Fruit fly (Drosophila melanogaster) whole organism, prepupa: ENCODE data around the gene CG1635.

ENCODE experiments used
- CG11294 ChIP-seq: fragments of 200-800 bp; sonication (Bioruptor generic); IDR thresholded peaks from 2 replicates; pipeline ENCODE4 v1.3.6; 2022; ENCODE audit warnings: missing biosample characterization, missing genetic modification characterization
- acj6 ChIP-seq: fragments of 200-800 bp; sonication (Bioruptor generic); optimal IDR thresholded peaks from 3 replicates; lab custom pipeline; 2016; ENCODE audit warnings: missing biosample characterization, missing genetic modification characterization
- cyc ChIP-seq: fragments of 200-800 bp; sonication (Bioruptor generic); optimal IDR thresholded peaks from 3 replicates; lab custom pipeline; 2016; ENCODE audit warnings: missing biosample characterization, missing genetic modification characterization

DNA sequence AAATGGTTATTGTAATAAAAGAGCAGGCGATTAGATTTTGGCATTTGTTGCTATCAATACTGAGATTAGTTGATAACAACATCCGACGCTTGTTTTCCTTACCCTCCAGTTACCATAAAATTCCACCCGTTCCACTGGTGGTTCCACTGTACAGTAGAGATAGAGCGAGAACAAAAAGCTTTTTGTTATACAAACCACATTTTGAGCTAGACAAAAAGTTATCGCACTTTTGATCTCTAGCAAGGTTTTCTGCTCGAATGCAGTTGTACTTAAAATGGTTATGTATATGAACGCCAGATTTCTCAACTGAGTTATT lies 16.6 kb downstream of the CG1635 start:
- TF ChIP-seq acj6 (GFP tag; lab: Kevin White, UChicago): no peak
- no peak for TF ChIP-seq CG11294 (GFP tag; lab: Robert Waterston, UW)
- no peak for TF ChIP-seq cyc (GFP tag; lab: Kevin White, UChicago)
